Worm (Caenorhabditis elegans) whole organism, young adult: Measurements from ENCODE around the gene F56H9.9.

Source experiments
- F22D6.2 ChIP-seq: sonication (generic microtip); optimal IDR thresholded peaks from 2 replicates; lab custom pipeline; 2016; ENCODE audit warnings: mild to moderate bottlenecking, missing genetic modification characterization, missing compliant biosample characterization
- ccch-3 ChIP-seq: fragments of 200-800 bp; sonication (Bioruptor generic); optimal IDR thresholded peaks from 2 replicates; lab custom pipeline; 2018; ENCODE audit warnings: mild to moderate bottlenecking, missing genetic modification characterization, missing compliant biosample characterization
- dpl-1 ChIP-seq: fragments of 150-350 bp; optimal IDR thresholded peaks from 2 replicates; lab custom pipeline; 2014; ENCODE audit warnings: missing biosample characterization, missing genetic modification reagents, missing genetic modification characterization
- zim-3 ChIP-seq: sonication (generic microtip); optimal IDR thresholded peaks from 2 replicates; lab custom pipeline; 2017; ENCODE audit warnings: mild to moderate bottlenecking, missing genetic modification characterization, moderate library complexity, missing compliant biosample characterization

- TF ChIP-seq F22D6.2 (no peak), ccch-3 (GFP tag; lab: Kevin White, UChicago) (no peak), zim-3 (tag; lab: Kevin White, UChicago) (no peak), dpl-1 (GFP tag; lab: Kevin White, UChicago) (no peak)
Measured at ce11 chrV:12588030-12588429, 36.2 kb downstream of the F56H9.9 start, which contains the start of gene C14C10.1.
